Worm (Caenorhabditis elegans) whole organism, midembryonic: ENCODE data around the gene ZK353.4.

Experiments
- cog-1 ChIP-seq: sonication (generic microtip); optimal IDR thresholded peaks from 2 replicates; lab custom pipeline; 2016; ENCODE audit warnings: missing genetic modification characterization, missing compliant biosample characterization
- flt-1 ChIP-seq: fragments of 200-800 bp; sonication (Bioruptor generic); IDR thresholded peaks from 2 replicates; pipeline ENCODE4 v1.3.6; 2022; ENCODE audit warnings: missing genetic modification characterization, missing compliant biosample characterization
- med-1 ChIP-seq: sonication (generic microtip); optimal IDR thresholded peaks from 2 replicates; lab custom pipeline; 2017; ENCODE audit warnings: missing genetic modification characterization, mild to moderate bottlenecking, missing compliant biosample characterization, antibody characterized with exemption, missing genetic modification reagents; ENCODE audit not compliant: insufficient read depth
- ref-1 ChIP-seq: fragments of 200-800 bp; sonication (Bioruptor generic); conservative IDR thresholded peaks from 2 replicates; pipeline ENCODE4 v1.3.6; 2022; ENCODE audit warnings: missing genetic modification reagents, missing genetic modification characterization, missing compliant biosample characterization
- tab-1 ChIP-seq: fragments of 200-800 bp; sonication (Bioruptor generic); IDR thresholded peaks from 2 replicates; pipeline ENCODE4 v1.3.6; 2022; ENCODE audit warnings: missing genetic modification characterization, missing compliant biosample characterization
- ztf-29 ChIP-seq: fragments of 200-800 bp; sonication (Bioruptor generic); IDR thresholded peaks from 2 replicates; pipeline ENCODE4 v1.3.6; 2022; ENCODE audit warnings: missing genetic modification reagents, missing genetic modification characterization, missing compliant biosample characterization

ce11 chrIII:8380645-8381044 lies 8.8 kb downstream of the ZK353.4 start, which contains the start of gene R05D3.12:
- TF ChIP-seq ztf-29 (GFP tag; lab: Robert Waterston, UW): no peak
- no peak for TF ChIP-seq tab-1
- TF ChIP-seq ref-1: no peak
- TF ChIP-seq flt-1 (GFP tag; lab: Robert Waterston, UW): no peak
- no peak for TF ChIP-seq med-1
- TF ChIP-seq cog-1 (tag; lab: Kevin White, UChicago): no peak
